Worm (Caenorhabditis elegans) whole organism, midembryonic: Measurements from ENCODE around the gene ZK262.4.
"Not testable (repeated sequence)": the region's sequence is repeated elsewhere in the genome, so short reads cannot be mapped to it uniquely, and the experiment has no call there.

Experiments used
- T22C8.4 ChIP-seq: fragments of 200-800 bp; sonication (Bioruptor generic); IDR thresholded peaks from 2 replicates; pipeline ENCODE4 v1.3.6; 2022; ENCODE audit warnings: missing genetic modification characterization, missing compliant biosample characterization
- cog-1 ChIP-seq: sonication (generic microtip); optimal IDR thresholded peaks from 2 replicates; lab custom pipeline; 2016; ENCODE audit warnings: missing genetic modification characterization, missing compliant biosample characterization
- flt-1 ChIP-seq: fragments of 200-800 bp; sonication (Bioruptor generic); IDR thresholded peaks from 2 replicates; pipeline ENCODE4 v1.3.6; 2022; ENCODE audit warnings: missing genetic modification characterization, missing compliant biosample characterization
- klf-2 ChIP-seq: fragments of 200-800 bp; sonication (Bioruptor generic); conservative IDR thresholded peaks from 2 replicates; pipeline ENCODE4 v1.3.6; 2022; ENCODE audit warnings: missing genetic modification reagents, missing genetic modification characterization, missing compliant biosample characterization
- med-1 ChIP-seq: sonication (generic microtip); optimal IDR thresholded peaks from 2 replicates; lab custom pipeline; 2017; ENCODE audit warnings: missing genetic modification characterization, mild to moderate bottlenecking, missing compliant biosample characterization, antibody characterized with exemption, missing genetic modification reagents; ENCODE audit not compliant: insufficient read depth
- ref-1 ChIP-seq: fragments of 200-800 bp; sonication (Bioruptor generic); conservative IDR thresholded peaks from 2 replicates; pipeline ENCODE4 v1.3.6; 2022; ENCODE audit warnings: missing genetic modification reagents, missing genetic modification characterization, missing compliant biosample characterization
- tab-1 ChIP-seq: fragments of 200-800 bp; sonication (Bioruptor generic); IDR thresholded peaks from 2 replicates; pipeline ENCODE4 v1.3.6; 2022; ENCODE audit warnings: missing genetic modification characterization, missing compliant biosample characterization
- ztf-23 ChIP-seq: fragments of 200-800 bp; sonication (Bioruptor generic); IDR thresholded peaks from 2 replicates; pipeline ENCODE4 v1.3.6; 2022; ENCODE audit warnings: missing genetic modification reagents, missing genetic modification characterization, missing compliant biosample characterization
- ztf-29 ChIP-seq: fragments of 200-800 bp; sonication (Bioruptor generic); IDR thresholded peaks from 2 replicates; pipeline ENCODE4 v1.3.6; 2022; ENCODE audit warnings: missing genetic modification reagents, missing genetic modification characterization, missing compliant biosample characterization

The ZK262.4 gene

DNA sequence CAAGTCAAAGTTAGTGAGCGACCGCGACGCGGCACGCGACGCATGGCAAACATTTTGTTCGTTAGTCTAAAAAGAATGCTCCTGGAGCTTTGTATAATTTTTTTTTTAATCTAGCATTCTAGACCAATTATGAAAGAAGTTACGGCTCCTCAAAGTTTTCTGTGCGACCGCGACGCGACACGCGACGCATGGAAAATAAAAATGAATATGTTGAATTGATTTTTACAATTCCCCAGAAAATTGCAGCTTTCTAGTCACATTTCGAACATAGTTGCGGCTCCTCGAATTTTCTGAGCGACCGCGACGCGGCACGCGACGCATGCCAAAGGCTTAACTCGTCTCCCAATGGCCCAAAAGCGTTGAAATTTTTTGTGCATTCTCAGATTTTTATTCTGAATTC lies at the start of gene ZK262.4:
Gene ZK262.4, minus strand, starts transcription at position 101 of the 400 bp plus-strand sequence.
- no peak for TF ChIP-seq T22C8.4 (GFP tag; lab: Robert Waterston, UW)
- no peak for TF ChIP-seq tab-1
- no peak for TF ChIP-seq cog-1 (tag; lab: Kevin White, UChicago)
- TF ChIP-seq ztf-23 (GFP tag; lab: Robert Waterston, UW) = no peak
- TF ChIP-seq med-1 (GFP tag; lab: Kevin White, UChicago) = no peak
- TF ChIP-seq klf-2 (GFP tag; lab: Robert Waterston, UW) = no peak
- TF ChIP-seq flt-1 = no peak
- no peak for TF ChIP-seq ztf-29
- no peak for TF ChIP-seq ref-1 (GFP tag; lab: Robert Waterston, UW)

DNA sequence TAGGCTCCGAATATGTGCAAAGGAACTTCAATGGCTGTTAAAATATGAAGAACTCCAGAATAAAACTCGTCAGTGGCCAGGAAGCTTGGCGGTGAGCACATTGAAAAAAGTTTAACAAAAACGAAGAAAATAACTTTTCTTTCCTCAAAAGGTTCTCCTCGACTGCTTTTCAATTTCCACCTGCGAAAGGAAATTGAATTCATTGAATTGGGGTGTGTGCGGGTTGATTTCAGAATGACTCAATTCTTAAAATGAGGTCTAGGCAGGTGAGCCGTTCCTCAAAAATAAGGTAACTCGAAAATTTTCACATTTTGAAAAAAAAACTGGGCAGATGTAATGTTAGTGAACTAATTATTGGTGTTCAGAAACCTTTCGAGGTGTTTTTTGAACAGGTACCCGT lies 49.0 kb upstream of the ZK262.4 start, which contains the start of gene srh-182:
Gene srh-182, minus strand, starts transcription at position 101 of the 400 bp plus-strand sequence.
- TF ChIP-seq flt-1 (no peak), ztf-29 (no peak), T22C8.4 (GFP tag; lab: Robert Waterston, UW) (no peak), cog-1 (tag; lab: Kevin White, UChicago) (no peak), klf-2 (GFP tag; lab: Robert Waterston, UW) (no peak), tab-1 (no peak), med-1 (GFP tag; lab: Kevin White, UChicago) (no peak), ref-1 (GFP tag; lab: Robert Waterston, UW) (no peak), ztf-23 (GFP tag; lab: Robert Waterston, UW) (no peak)

DNA sequence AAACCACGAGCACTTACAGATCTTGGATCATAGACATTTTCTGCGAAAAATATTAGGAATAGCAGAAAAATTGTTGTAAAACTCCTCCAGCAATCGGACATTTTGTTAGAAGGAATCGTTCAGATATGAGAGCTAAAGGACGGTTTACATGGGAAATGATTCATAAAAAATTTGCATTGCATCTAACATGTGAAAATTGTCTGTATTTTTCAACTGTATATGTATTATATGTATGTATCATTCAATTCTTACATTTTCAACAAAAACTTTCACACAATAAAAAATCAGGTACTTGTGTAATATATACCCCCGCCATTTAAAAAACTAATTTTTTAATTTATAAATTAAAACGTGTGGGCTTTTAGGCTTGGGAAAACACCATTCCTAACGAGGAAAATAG lies 43.7 kb upstream of the ZK262.4 start, which contains the start of gene ZK228.13:
Gene ZK228.13, minus strand, starts transcription at position 101 of the 400 bp plus-strand sequence.
- no peak for TF ChIP-seq klf-2 (GFP tag; lab: Robert Waterston, UW)
- no peak for TF ChIP-seq ref-1 (GFP tag; lab: Robert Waterston, UW)
- TF ChIP-seq ztf-23 (GFP tag; lab: Robert Waterston, UW) = no peak
- TF ChIP-seq flt-1 = no peak
- no peak for TF ChIP-seq ztf-29
- no peak for TF ChIP-seq med-1 (GFP tag; lab: Kevin White, UChicago)
- TF ChIP-seq tab-1 = no peak
- TF ChIP-seq T22C8.4 (GFP tag; lab: Robert Waterston, UW) = no peak
- no peak for TF ChIP-seq cog-1 (tag; lab: Kevin White, UChicago)

DNA sequence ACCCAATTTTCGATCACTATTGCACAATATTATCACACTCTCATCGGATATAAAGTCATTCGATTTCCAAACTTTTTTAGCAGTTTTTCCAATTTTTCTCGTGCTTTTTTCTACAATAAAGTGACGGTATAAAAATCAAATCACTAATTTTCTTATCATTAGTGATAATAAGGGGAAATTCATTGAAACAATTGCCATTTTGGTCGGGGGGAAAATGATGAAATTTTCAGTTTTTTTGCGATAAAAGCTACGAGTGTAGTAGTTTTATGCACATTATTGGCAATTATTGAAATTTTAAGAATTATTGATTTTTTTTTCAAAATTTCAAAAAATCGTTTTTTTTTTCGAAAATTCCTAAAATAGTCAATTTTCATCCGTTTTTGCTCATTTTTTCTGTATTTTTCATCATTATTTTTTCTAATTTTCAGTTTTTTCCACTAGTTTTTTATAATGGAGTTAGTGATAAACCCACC lies 38.0 kb upstream of the ZK262.4 start, which contains the start of gene ZK228.4:
Gene ZK228.4, plus strand, starts transcription at position 423 of the 473 bp plus-strand sequence.
- TF ChIP-seq klf-2 (GFP tag; lab: Robert Waterston, UW) (no peak), ref-1 (GFP tag; lab: Robert Waterston, UW) (no peak), T22C8.4 (GFP tag; lab: Robert Waterston, UW) (no peak), tab-1 (no peak), cog-1 (tag; lab: Kevin White, UChicago) (no peak), med-1 (GFP tag; lab: Kevin White, UChicago) (no peak), ztf-29 (no peak), flt-1 (no peak), ztf-23 (GFP tag; lab: Robert Waterston, UW) (no peak)

DNA sequence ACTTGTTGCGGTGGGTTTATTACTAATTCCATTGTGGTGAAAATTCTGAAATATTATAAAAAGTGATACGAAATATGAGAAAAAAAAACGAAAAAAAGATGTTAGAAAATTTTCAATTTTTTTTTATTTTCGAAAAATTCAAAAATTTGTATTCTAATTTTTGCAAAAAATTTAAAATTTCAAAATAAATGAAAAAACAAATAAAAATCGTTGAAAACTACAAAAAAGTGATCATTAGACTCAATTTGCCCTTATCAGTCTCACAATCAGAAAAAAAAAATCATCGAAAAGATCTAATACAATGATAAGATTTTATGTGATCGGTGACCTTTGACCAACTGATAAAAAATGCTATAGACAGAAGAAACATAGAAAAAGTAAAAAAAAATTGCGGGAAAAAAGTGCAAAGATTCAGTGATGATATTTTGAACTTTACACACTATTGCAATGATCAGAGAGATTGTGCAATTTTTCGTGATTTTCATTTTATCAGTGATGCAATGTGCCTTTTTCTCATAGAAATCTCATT lies 36.9 kb upstream of the ZK262.4 start, which contains the start of gene ZK228.3:
Gene ZK228.3, minus strand, starts transcription at position 51 of the 529 bp plus-strand sequence.
- no peak for TF ChIP-seq ztf-29
- TF ChIP-seq klf-2 (GFP tag; lab: Robert Waterston, UW) = no peak
- TF ChIP-seq T22C8.4 (GFP tag; lab: Robert Waterston, UW) = no peak
- no peak for TF ChIP-seq flt-1
- TF ChIP-seq ref-1 (GFP tag; lab: Robert Waterston, UW) = no peak
- TF ChIP-seq tab-1 = no peak
- no peak for TF ChIP-seq med-1 (GFP tag; lab: Kevin White, UChicago)
- TF ChIP-seq ztf-23 (GFP tag; lab: Robert Waterston, UW) = no peak
- TF ChIP-seq cog-1 (tag; lab: Kevin White, UChicago) = no peak

DNA sequence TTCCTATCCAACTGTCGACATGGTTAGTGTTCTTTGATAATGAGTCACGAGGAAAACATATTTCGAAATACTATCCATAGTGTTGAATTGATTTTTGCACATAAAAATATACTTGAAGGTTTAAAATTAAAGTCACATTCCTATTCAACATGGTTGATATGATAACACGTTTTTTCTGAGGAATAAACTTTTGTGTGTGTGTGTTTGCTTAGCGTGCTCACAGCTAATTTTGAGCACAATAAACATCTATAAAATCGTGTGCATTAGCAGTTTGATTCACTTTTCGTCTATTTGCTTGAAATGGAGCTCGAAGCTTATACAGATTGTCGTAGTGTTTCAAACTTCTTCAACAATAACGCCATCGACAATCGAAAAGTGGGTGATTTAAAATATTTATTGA lies 32.2 kb upstream of the ZK262.4 start, which contains the start of gene ZK228.10:
Gene ZK228.10, plus strand, starts transcription at position 301 of the 400 bp plus-strand sequence.
- TF ChIP-seq ztf-23 (GFP tag; lab: Robert Waterston, UW) = no peak
- TF ChIP-seq T22C8.4 (GFP tag; lab: Robert Waterston, UW) = no peak
- TF ChIP-seq ztf-29 = no peak
- TF ChIP-seq flt-1 = no peak
- no peak for TF ChIP-seq tab-1
- no peak for TF ChIP-seq klf-2 (GFP tag; lab: Robert Waterston, UW)
- TF ChIP-seq med-1 (GFP tag; lab: Kevin White, UChicago) = no peak
- TF ChIP-seq cog-1 (tag; lab: Kevin White, UChicago) = no peak
- TF ChIP-seq ref-1 (GFP tag; lab: Robert Waterston, UW) = no peak

DNA sequence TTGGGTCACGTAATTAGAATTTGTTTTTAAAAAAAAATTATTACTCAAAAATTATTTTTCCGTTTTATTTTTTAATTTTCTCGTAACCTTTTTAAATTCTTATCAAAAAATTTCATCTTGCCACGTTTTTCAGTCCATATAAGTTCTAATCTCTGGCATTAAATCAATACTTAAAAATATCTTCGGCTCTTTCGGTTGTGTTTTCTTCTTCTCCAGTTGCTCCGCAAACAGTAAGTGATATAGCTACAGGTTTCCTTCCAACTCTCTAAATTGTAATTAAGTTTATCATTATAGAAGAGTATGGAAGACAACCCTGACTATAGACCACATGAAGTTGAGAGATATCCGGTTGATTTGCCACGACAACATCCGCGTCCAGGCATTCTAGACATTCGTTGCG lies 19.7 kb upstream of the ZK262.4 start, which contains the start of gene ZK228.1:
Gene ZK228.1, plus strand, starts transcription at position 301 of the 400 bp plus-strand sequence.
- TF ChIP-seq ztf-29 = no peak
- no peak for TF ChIP-seq flt-1
- no peak for TF ChIP-seq med-1 (GFP tag; lab: Kevin White, UChicago)
- no peak for TF ChIP-seq ref-1 (GFP tag; lab: Robert Waterston, UW)
- TF ChIP-seq T22C8.4 (GFP tag; lab: Robert Waterston, UW) = no peak
- no peak for TF ChIP-seq cog-1 (tag; lab: Kevin White, UChicago)
- no peak for TF ChIP-seq klf-2 (GFP tag; lab: Robert Waterston, UW)
- TF ChIP-seq tab-1 = no peak

DNA sequence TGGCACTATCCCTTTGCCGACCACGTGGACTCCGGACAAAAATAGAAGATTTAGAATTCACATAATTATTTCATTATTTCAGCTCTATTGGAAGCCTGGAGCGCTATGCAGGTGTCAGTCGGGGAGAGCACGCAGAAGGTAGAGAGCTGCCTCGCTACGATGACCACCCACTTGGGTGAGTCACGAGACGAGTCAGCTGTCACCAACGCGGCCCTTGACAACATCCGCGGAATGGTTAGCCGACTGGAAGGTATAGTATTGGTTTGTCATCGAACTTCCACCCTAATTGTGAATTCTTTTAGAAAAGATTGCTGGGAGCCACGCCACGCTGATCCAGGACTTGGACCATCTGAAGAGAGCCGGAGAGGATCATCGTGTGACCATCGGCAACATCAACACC lies 15.1 kb upstream of the ZK262.4 start, which contains the start of gene ZK262.9:
Gene ZK262.9, plus strand, starts transcription at position 301 of the 400 bp plus-strand sequence.
- not testable (repeated sequence) for TF ChIP-seq T22C8.4 (GFP tag; lab: Robert Waterston, UW); ztf-23 (GFP tag; lab: Robert Waterston, UW); cog-1 (tag; lab: Kevin White, UChicago)

DNA sequence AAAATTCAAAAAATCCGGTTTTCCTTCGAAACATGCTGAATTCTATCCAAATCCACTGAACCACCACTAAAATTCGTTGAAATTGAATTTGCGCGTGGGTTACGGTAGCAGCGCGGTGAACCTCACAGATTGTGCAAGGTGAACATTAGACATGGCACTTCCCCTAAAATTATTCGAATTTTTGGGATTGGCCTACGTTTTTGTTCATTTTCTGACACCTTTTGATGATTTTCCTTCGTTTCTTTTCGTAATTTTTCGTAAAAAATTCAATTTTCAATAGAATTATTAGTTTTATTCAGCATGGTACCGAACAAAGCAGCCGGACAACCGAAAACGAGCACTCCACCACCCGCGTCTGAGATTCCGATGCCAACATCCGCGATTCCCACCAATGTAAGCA lies 13.7 kb upstream of the ZK262.4 start, which contains the start of gene ZK262.8:
Gene ZK262.8, plus strand, starts transcription at position 301 of the 400 bp plus-strand sequence.
- TF ChIP-seq flt-1 (no peak), ztf-23 (GFP tag; lab: Robert Waterston, UW) (no peak), tab-1 (no peak), klf-2 (GFP tag; lab: Robert Waterston, UW) (no peak), cog-1 (tag; lab: Kevin White, UChicago) (no peak), med-1 (GFP tag; lab: Kevin White, UChicago) (no peak), ref-1 (GFP tag; lab: Robert Waterston, UW) (no peak), ztf-29 (no peak), T22C8.4 (GFP tag; lab: Robert Waterston, UW) (no peak)
